Worm (Caenorhabditis elegans) whole organism, L1 larva: Measurements from ENCODE around the gene rpl-39.

ENCODE experiments used
- C16A3.4 ChIP-seq: fragments of 150-350 bp; optimal IDR thresholded peaks from 2 replicates; lab custom pipeline; 2014; ENCODE audit warnings: missing biosample characterization, missing genetic modification characterization
- aly-2 ChIP-seq: fragments of 150-350 bp; optimal IDR thresholded peaks from 2 replicates; lab custom pipeline; 2014; ENCODE audit warnings: missing biosample characterization, missing genetic modification characterization
- ceh-8 ChIP-seq: fragments of 200-800 bp; sonication (Bioruptor generic); optimal IDR thresholded peaks from 2 replicates; lab custom pipeline; 2018; ENCODE audit warnings: mild to moderate bottlenecking, missing genetic modification characterization, moderate library complexity, missing compliant biosample characterization
- dsc-1 ChIP-seq: sonication (generic microtip); optimal IDR thresholded peaks from 2 replicates; lab custom pipeline; 2016; ENCODE audit warnings: mild to moderate bottlenecking, missing genetic modification characterization, missing compliant biosample characterization
- efl-1 ChIP-seq, 4 experiments: fragments of 150-350 bp; optimal IDR thresholded peaks in 3 of 4; peaks in 1 of 4; 1 replicate in 1 of 4; 2 replicates in 3 of 4; lab custom pipeline; 2014; ENCODE audit warnings: missing biosample characterization in 2 of 4, missing genetic modification characterization in 2 of 4, missing genetic modification reagents in 2 of 4
- elt-2 ChIP-seq: sonication (generic microtip); optimal IDR thresholded peaks from 2 replicates; lab custom pipeline; 2016; ENCODE audit warnings: missing genetic modification characterization, mild to moderate bottlenecking, inconsistent platforms, missing compliant biosample characterization, missing genetic modification reagents
- fkh-10 ChIP-seq: sonication (generic microtip); optimal IDR thresholded peaks from 2 replicates; lab custom pipeline; 2017; ENCODE audit warnings: missing biosample characterization, missing genetic modification reagents, missing genetic modification characterization
- fkh-4 ChIP-seq: sonication (generic microtip); optimal IDR thresholded peaks from 2 replicates; lab custom pipeline; 2016; ENCODE audit warnings: missing compliant biosample characterization, missing genetic modification characterization, borderline replicate concordance
- grh-1 ChIP-seq: fragments of 200-800 bp; sonication (Bioruptor generic); IDR thresholded peaks from 2 replicates; pipeline ENCODE4 v1.3.6; 2022; ENCODE audit warnings: missing genetic modification reagents, missing genetic modification characterization, missing compliant biosample characterization
- hlh-17 ChIP-seq: fragments of 200-800 bp; sonication (Bioruptor generic); optimal IDR thresholded peaks from 2 replicates; lab custom pipeline; 2018; ENCODE audit warnings: missing genetic modification characterization, mild to moderate bottlenecking, missing compliant biosample characterization, moderate library complexity, borderline replicate concordance
- hlh-4 ChIP-seq: sonication (generic microtip); optimal IDR thresholded peaks from 2 replicates; lab custom pipeline; 2016; ENCODE audit warnings: mild to moderate bottlenecking, missing genetic modification characterization, missing compliant biosample characterization
- lin-13 ChIP-seq: fragments of 150-350 bp; optimal IDR thresholded peaks from 2 replicates; lab custom pipeline; 2014; ENCODE audit warnings: missing biosample characterization, missing genetic modification reagents, missing genetic modification characterization
- lin-14 ChIP-seq: fragments of 200-800 bp; sonication (Bioruptor generic); optimal IDR thresholded peaks from 2 replicates; lab custom pipeline; 2018; ENCODE audit warnings: mild to moderate bottlenecking, missing genetic modification characterization, moderate library complexity, missing compliant biosample characterization
- lin-15B ChIP-seq: fragments of 150-350 bp; sonication (generic microtip); optimal IDR thresholded peaks from 3 replicates; lab custom pipeline; 2014; ENCODE audit warnings: missing biosample characterization, missing genetic modification characterization
- lin-35 ChIP-seq, 2 experiments: fragments of 150-350 bp; optimal IDR thresholded peaks; 2 replicates each; lab custom pipeline; 2014; ENCODE audit warnings: missing biosample characterization in 2 of 2, missing genetic modification characterization in 2 of 2, missing genetic modification reagents in 2 of 2
- lir-3 ChIP-seq: sonication (generic microtip); optimal IDR thresholded peaks from 2 replicates; lab custom pipeline; 2016; ENCODE audit warnings: mild to moderate bottlenecking, missing genetic modification characterization, moderate library complexity, missing compliant biosample characterization; ENCODE audit not compliant: poor library complexity
- nhr-11 ChIP-seq: fragments of 150-350 bp; optimal IDR thresholded peaks from 2 replicates; lab custom pipeline; 2014; ENCODE audit warnings: missing biosample characterization, missing genetic modification characterization
- nhr-20 ChIP-seq: sonication (generic microtip); optimal IDR thresholded peaks from 2 replicates; lab custom pipeline; 2016; ENCODE audit warnings: mild to moderate bottlenecking, missing genetic modification characterization, missing compliant biosample characterization
- nhr-47 ChIP-seq: sonication (generic microtip); optimal IDR thresholded peaks from 2 replicates; lab custom pipeline; 2016; ENCODE audit warnings: mild to moderate bottlenecking, missing genetic modification characterization, moderate library complexity, missing compliant biosample characterization
- nhr-71 ChIP-seq: sonication (generic microtip); optimal IDR thresholded peaks from 2 replicates; lab custom pipeline; 2016; ENCODE audit warnings: mild to moderate bottlenecking, missing genetic modification characterization, moderate library complexity, missing compliant biosample characterization
- nhr-77 ChIP-seq: fragments of 150-350 bp; optimal IDR thresholded peaks from 2 replicates; lab custom pipeline; 2014; ENCODE audit warnings: missing biosample characterization, missing genetic modification characterization
- nhr-84 ChIP-seq: sonication (generic microtip); optimal IDR thresholded peaks from 2 replicates; lab custom pipeline; 2017; ENCODE audit warnings: missing biosample characterization, missing genetic modification characterization
- nhr-90 ChIP-seq: sonication (generic microtip); optimal IDR thresholded peaks from 2 replicates; lab custom pipeline; 2016; ENCODE audit warnings: mild to moderate bottlenecking, missing genetic modification characterization, missing compliant biosample characterization; ENCODE audit not compliant: poor library complexity
- snu-23 ChIP-seq: sonication (generic microtip); optimal IDR thresholded peaks from 2 replicates; lab custom pipeline; 2016; ENCODE audit warnings: missing genetic modification characterization, missing compliant biosample characterization
- tbx-2 ChIP-seq: sonication (generic microtip); optimal IDR thresholded peaks from 2 replicates; lab custom pipeline; 2016; ENCODE audit warnings: missing genetic modification characterization, missing compliant biosample characterization
- unc-130 ChIP-seq: fragments of 150-350 bp; optimal IDR thresholded peaks from 2 replicates; lab custom pipeline; 2017; ENCODE audit warnings: missing biosample characterization, missing genetic modification characterization, inconsistent platforms
- unc-30 ChIP-seq: sonication (generic microtip); optimal IDR thresholded peaks from 2 replicates; lab custom pipeline; 2017; ENCODE audit warnings: missing biosample characterization, missing genetic modification characterization
- unc-86 ChIP-seq: sonication (generic microtip); optimal IDR thresholded peaks from 2 replicates; lab custom pipeline; 2016; ENCODE audit warnings: missing genetic modification characterization, missing compliant biosample characterization
- unc-98 ChIP-seq: fragments of 200-800 bp; sonication (Bioruptor generic); IDR thresholded peaks from 2 replicates; pipeline ENCODE4 v1.3.6; 2022; ENCODE audit warnings: missing genetic modification characterization, missing compliant biosample characterization
- vab-15 ChIP-seq: sonication (generic microtip); optimal IDR thresholded peaks from 2 replicates; lab custom pipeline; 2017; ENCODE audit warnings: missing genotype, mild to moderate bottlenecking, missing genetic modification characterization, missing compliant biosample characterization
- zip-4 ChIP-seq: fragments of 200-800 bp; sonication (Bioruptor generic); optimal IDR thresholded peaks from 2 replicates; lab custom pipeline; 2018; ENCODE audit warnings: mild to moderate bottlenecking, missing genetic modification characterization, moderate library complexity, missing compliant biosample characterization
- ztf-4 ChIP-seq: fragments of 150-350 bp; optimal IDR thresholded peaks from 2 replicates; lab custom pipeline; 2014; ENCODE audit warnings: missing biosample characterization, missing genetic modification characterization

Gene rpl-39

ce11 chrV:7810591-7810990, 34.7 kb upstream of the rpl-39 start:
- TF ChIP-seq nhr-77 (tag; lab: Kevin White, UChicago) (no peak), unc-130 (no peak), unc-30 (no peak), zip-4 (GFP tag; lab: Kevin White, UChicago) (no peak), nhr-47 (tag; lab: Kevin White, UChicago) (no peak), nhr-84 (tag; lab: Kevin White, UChicago) (no peak), lir-3 (no peak), tbx-2 (tag; lab: Kevin White, UChicago) (no peak), nhr-11 (tag; lab: Kevin White, UChicago) (no peak), fkh-10 (GFP tag; lab: Kevin White, UChicago) (no peak), grh-1 (GFP tag; lab: Robert Waterston, UW) (no peak), efl-1 (optimal IDR thresholded peaks at IDR 0.05; lab: Kevin White, UChicago) (no peak), efl-1 (GFP tag; optimal IDR thresholded peaks at IDR 0.05 in 1 of 2; lab: Kevin White, UChicago) (no peak), snu-23 (GFP tag; lab: Kevin White, UChicago) (no peak), ztf-4 (tag; lab: Kevin White, UChicago) (no peak), fkh-4 (no peak), C16A3.4 (tag; lab: Kevin White, UChicago) (no peak), vab-15 (no peak), unc-98 (no peak), aly-2 (tag; lab: Kevin White, UChicago) (no peak), hlh-17 (GFP tag; lab: Kevin White, UChicago) (no peak)

DNA sequence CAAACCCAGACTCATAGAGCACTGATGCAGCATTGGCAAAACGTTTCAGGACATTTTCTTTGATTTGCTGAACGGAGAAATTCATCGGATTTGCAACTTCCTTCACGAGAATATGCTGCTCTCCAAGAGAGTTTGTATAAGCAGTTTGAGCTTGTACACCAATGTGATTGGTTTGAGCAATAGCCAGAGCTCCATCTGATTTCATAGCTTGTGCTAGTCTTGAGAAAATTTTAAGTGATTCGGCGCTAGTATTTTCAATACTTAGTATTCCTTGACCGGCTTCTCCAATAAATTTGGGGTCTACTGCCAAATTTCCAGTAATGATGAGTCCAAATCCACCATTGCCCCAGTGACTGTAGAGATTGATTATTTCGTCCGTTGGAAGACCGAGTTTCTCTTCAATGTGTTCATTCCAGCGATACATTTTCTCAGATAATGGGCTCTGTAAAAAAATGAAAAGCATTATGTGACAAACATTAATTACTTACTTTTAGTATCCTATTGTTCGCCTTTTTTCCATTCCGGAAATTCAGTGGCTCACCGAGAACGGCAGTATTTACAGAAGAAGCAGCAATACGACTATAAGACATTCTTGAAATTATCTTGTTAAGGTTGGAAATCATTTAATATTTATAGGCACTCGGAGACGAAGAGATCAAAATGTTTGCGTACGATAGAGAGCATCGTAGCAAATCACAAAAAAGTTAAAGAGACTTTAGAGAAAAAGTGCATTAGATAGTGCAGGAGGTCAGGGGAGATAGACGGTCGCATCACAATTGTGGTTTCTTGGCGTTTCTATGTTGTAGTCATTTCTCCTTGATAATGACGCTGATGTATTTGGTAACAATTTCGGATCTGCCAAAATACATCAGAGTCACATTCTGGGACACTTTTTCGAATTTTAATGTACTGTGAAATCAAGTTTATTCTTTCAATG, 33.7 kb upstream of the rpl-39 start, which contains the start of gene ZK742.3:
ZK742.3 (minus strand) TSS at position 593 of the 937 bp plus-strand sequence.
- TF ChIP-seq unc-130 = no peak
- TF ChIP-seq lin-14 (GFP tag; lab: Kevin White, UChicago) = peak; percentile 28
- TF ChIP-seq nhr-90 (tag; lab: Kevin White, UChicago) = peak; percentile 15
- peak in 1 of 2 experiments; percentile 36 for TF ChIP-seq lin-35 (GFP tag; optimal IDR thresholded peaks at IDR 0.05; lab: Kevin White, UChicago)
- TF ChIP-seq snu-23 (GFP tag; lab: Kevin White, UChicago) = peak; percentile 19
- peak; percentile 7 for TF ChIP-seq nhr-71 (tag; lab: Kevin White, UChicago)
- no peak for TF ChIP-seq efl-1 (optimal IDR thresholded peaks at IDR 0.05; lab: Kevin White, UChicago)
- peak in 1 of 2 experiments; percentile 78 for TF ChIP-seq efl-1 (GFP tag; optimal IDR thresholded peaks at IDR 0.05 in 1 of 2; lab: Kevin White, UChicago)
- TF ChIP-seq lin-13 (GFP tag; lab: Kevin White, UChicago) = no peak
- peak; percentile 22 for TF ChIP-seq nhr-20 (tag; lab: Kevin White, UChicago)

DNA sequence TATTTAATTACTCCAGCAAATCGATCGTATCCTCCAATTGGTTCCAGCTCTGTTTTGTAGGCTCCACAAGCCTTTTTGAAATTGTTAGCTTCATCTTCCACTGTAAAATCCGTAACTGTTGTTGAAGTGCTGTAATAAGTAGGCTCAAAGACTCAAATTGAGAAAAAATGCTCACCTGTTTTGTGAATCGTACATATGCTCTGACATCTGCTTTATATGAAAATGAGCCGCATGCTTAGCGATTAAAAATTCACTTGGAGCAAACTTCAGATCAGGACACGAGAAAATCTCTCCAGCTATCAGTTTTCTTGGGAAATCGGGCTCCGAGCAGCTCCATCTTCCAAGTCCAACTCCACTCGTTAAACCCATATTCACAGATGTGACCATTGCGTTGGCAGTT, 32.6 kb upstream of the rpl-39 start:
- TF ChIP-seq lin-15B (tag; lab: Kevin White, UChicago) (no peak), efl-1 (optimal IDR thresholded peaks at IDR 0.05; lab: Kevin White, UChicago) (no peak), efl-1 (GFP tag; optimal IDR thresholded peaks at IDR 0.05 in 1 of 2; lab: Kevin White, UChicago) (peak in 1 of 2 experiments; percentile 59)

DNA sequence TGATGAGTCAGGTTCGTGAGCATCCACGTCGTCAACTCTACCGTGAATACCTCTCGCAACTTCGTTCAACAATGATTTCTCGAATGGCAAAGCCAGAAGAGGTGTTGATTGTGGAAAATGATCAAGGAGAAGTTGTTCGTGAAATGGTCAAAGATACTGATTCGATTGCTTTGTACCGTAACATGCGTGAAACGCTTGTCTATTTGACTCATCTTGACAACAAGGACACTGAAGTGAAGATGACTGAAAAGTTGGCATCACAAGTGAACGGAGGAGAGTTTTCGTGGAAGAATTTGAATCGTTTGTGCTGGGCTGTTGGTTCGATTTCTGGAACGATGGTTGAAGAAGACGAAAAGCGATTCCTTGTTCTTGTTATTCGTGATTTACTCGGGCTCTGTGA, 30.8 kb upstream of the rpl-39 start:
- TF ChIP-seq dsc-1 (tag; lab: Kevin White, UChicago) (no peak), fkh-10 (GFP tag; lab: Kevin White, UChicago) (no peak), ceh-8 (no peak), unc-86 (tag; lab: Kevin White, UChicago) (no peak), hlh-4 (no peak), elt-2 (tag; lab: Kevin White, UChicago) (no peak)
